Fruit fly (Drosophila melanogaster) whole organism, embryonic: ENCODE results near the gene CG17572.

Source experiments
- ATbp ChIP-seq: fragments of 200-800 bp; sonication (Bioruptor generic); optimal IDR thresholded peaks from 2 replicates; lab custom pipeline; 2017; ENCODE audit warnings: missing biosample characterization, mild to moderate bottlenecking, missing genetic modification characterization, missing genetic modification reagents
- Asciz ChIP-seq: fragments of 200-800 bp; sonication (Bioruptor generic); optimal IDR thresholded peaks from 2 replicates; lab custom pipeline; 2017; ENCODE audit warnings: missing biosample characterization, mild to moderate bottlenecking, missing genetic modification characterization, missing genetic modification reagents
- Bdp1 ChIP-seq: fragments of 200-800 bp; sonication (Bioruptor generic); optimal IDR thresholded peaks from 3 replicates; lab custom pipeline; 2016; ENCODE audit warnings: missing biosample characterization, missing genetic modification characterization
- CG11560 ChIP-seq: fragments of 200-800 bp; sonication (Bioruptor generic); IDR thresholded peaks from 3 replicates; pipeline ENCODE4 v1.3.6; 2022; ENCODE audit warnings: missing biosample characterization, missing genetic modification characterization
- CG15601 ChIP-seq: fragments of 200-800 bp; sonication (Bioruptor generic); optimal IDR thresholded peaks from 3 replicates; lab custom pipeline; 2019; ENCODE audit warnings: missing biosample characterization, mild to moderate bottlenecking, missing genetic modification characterization, moderate library complexity
- CG17361 ChIP-seq: fragments of 200-800 bp; sonication (Bioruptor generic); IDR thresholded peaks from 3 replicates; pipeline ENCODE4 v1.3.6; 2022; ENCODE audit warnings: missing biosample characterization, missing genetic modification characterization
- CG1832 ChIP-seq: fragments of 200-800 bp; sonication (Bioruptor generic); optimal IDR thresholded peaks from 2 replicates; lab custom pipeline; 2017; ENCODE audit warnings: missing biosample characterization, mild to moderate bottlenecking, missing genetic modification characterization, inconsistent platforms
- CG2712 ChIP-seq: fragments of 200-800 bp; optimal IDR thresholded peaks from 3 replicates; lab custom pipeline; 2019; ENCODE audit warnings: missing biosample characterization, mild to moderate bottlenecking, missing genetic modification characterization, moderate library complexity
- CG30020 ChIP-seq: fragments of 200-800 bp; optimal IDR thresholded peaks from 2 replicates; lab custom pipeline; 2019; ENCODE audit warnings: missing biosample characterization, mild to moderate bottlenecking, missing genetic modification characterization, moderate library complexity
- CG31441 ChIP-seq: fragments of 200-800 bp; sonication (Bioruptor generic); IDR thresholded peaks from 2 replicates; pipeline ENCODE4 v1.3.6; 2022; ENCODE audit warnings: missing biosample characterization, missing genetic modification characterization
- CG4282 ChIP-seq: fragments of 200-800 bp; sonication (Bioruptor generic); optimal IDR thresholded peaks from 2 replicates; lab custom pipeline; 2016; ENCODE audit warnings: missing biosample characterization, missing genetic modification characterization
- CG4328 ChIP-seq: fragments of 200-800 bp; sonication (Bioruptor generic); optimal IDR thresholded peaks from 3 replicates; lab custom pipeline; 2017; ENCODE audit warnings: missing biosample characterization, missing genetic modification reagents, missing genetic modification characterization
- CG4854 ChIP-seq: fragments of 200-800 bp; sonication (Bioruptor generic); optimal IDR thresholded peaks from 2 replicates; lab custom pipeline; 2016; ENCODE audit warnings: missing biosample characterization, missing genetic modification characterization, inconsistent platforms
- CG5245 ChIP-seq: fragments of 200-800 bp; sonication (Bioruptor generic); optimal IDR thresholded peaks from 3 replicates; lab custom pipeline; 2016; ENCODE audit warnings: missing biosample characterization, missing genetic modification characterization
- CG7372 ChIP-seq: fragments of 200-800 bp; sonication (Bioruptor generic); IDR thresholded peaks from 2 replicates; pipeline ENCODE4 v1.3.6; 2022; ENCODE audit warnings: missing biosample characterization, missing genetic modification characterization
- CG7987 ChIP-seq: fragments of 200-800 bp; sonication (Bioruptor generic); optimal IDR thresholded peaks from 2 replicates; lab custom pipeline; 2018; ENCODE audit warnings: missing biosample characterization, mild to moderate bottlenecking, missing genetic modification characterization, moderate library complexity
- D19A ChIP-seq: fragments of 200-800 bp; optimal IDR thresholded peaks from 3 replicates; lab custom pipeline; 2019; ENCODE audit warnings: missing biosample characterization, mild to moderate bottlenecking, missing genetic modification characterization, moderate library complexity
- Doc3 ChIP-seq: fragments of 200-800 bp; sonication (Bioruptor generic); IDR thresholded peaks from 3 replicates; pipeline ENCODE4 v1.3.6; 2022; ENCODE audit warnings: missing biosample characterization, missing genetic modification characterization; ENCODE audit not compliant: partially characterized antibody
- MBD-R2 ChIP-seq: fragments of 200-800 bp; sonication (Bioruptor generic); IDR thresholded peaks from 2 replicates; pipeline ENCODE4 v1.3.6; 2022; ENCODE audit warnings: missing biosample characterization, missing genetic modification characterization
- Mes4 ChIP-seq: fragments of 200-800 bp; sonication (Bioruptor generic); optimal IDR thresholded peaks from 2 replicates; lab custom pipeline; 2016; ENCODE audit warnings: missing biosample characterization, missing genetic modification characterization
- Nf-YB ChIP-seq: fragments of 200-800 bp; sonication (Bioruptor generic); optimal IDR thresholded peaks from 3 replicates; lab custom pipeline; 2019; ENCODE audit warnings: missing biosample characterization, mild to moderate bottlenecking, missing genetic modification characterization, moderate library complexity
- NfI ChIP-seq: fragments of 200-800 bp; sonication (Bioruptor generic); optimal IDR thresholded peaks from 3 replicates; lab custom pipeline; 2018; ENCODE audit warnings: missing biosample characterization, mild to moderate bottlenecking, missing genetic modification characterization, moderate library complexity
- Oli ChIP-seq: fragments of 200-800 bp; sonication (Bioruptor generic); optimal IDR thresholded peaks from 2 replicates; lab custom pipeline; 2018; ENCODE audit warnings: missing biosample characterization, mild to moderate bottlenecking, missing genetic modification characterization, moderate library complexity
- Rfx ChIP-seq: fragments of 200-800 bp; sonication (Bioruptor generic); IDR thresholded peaks from 2 replicates; pipeline ENCODE4 v1.3.6; 2022; ENCODE audit warnings: missing biosample characterization, missing genetic modification characterization
- Scr ChIP-seq: fragments of 200-800 bp; sonication (Bioruptor generic); IDR thresholded peaks from 2 replicates; pipeline ENCODE4 v1.3.6; 2022; ENCODE audit warnings: missing biosample characterization, missing genetic modification characterization; ENCODE audit not compliant: partially characterized antibody
- Sry-β ChIP-seq: fragments of 200-800 bp; sonication (Bioruptor generic); optimal IDR thresholded peaks from 2 replicates; lab custom pipeline; 2018; ENCODE audit warnings: missing biosample characterization, mild to moderate bottlenecking, missing genetic modification characterization, moderate library complexity
- ac ChIP-seq: fragments of 200-800 bp; sonication (Bioruptor generic); optimal IDR thresholded peaks from 3 replicates; lab custom pipeline; 2017; ENCODE audit warnings: missing biosample characterization, mild to moderate bottlenecking, missing genetic modification characterization
- al ChIP-seq: fragments of 200-800 bp; sonication (Bioruptor generic); IDR thresholded peaks from 2 replicates; pipeline ENCODE4 v1.3.6; 2022; ENCODE audit warnings: missing biosample characterization, missing genetic modification characterization
- ap ChIP-seq: fragments of 200-800 bp; sonication (Bioruptor generic); IDR thresholded peaks from 2 replicates; pipeline ENCODE4 v1.3.6; 2022; ENCODE audit warnings: missing biosample characterization, missing genetic modification characterization
- ase ChIP-seq: fragments of 200-800 bp; sonication (Bioruptor generic); IDR thresholded peaks from 3 replicates; pipeline ENCODE4 v1.3.6; 2022; ENCODE audit warnings: missing biosample characterization, missing genetic modification characterization
- bab2 ChIP-seq: fragments of 200-800 bp; sonication (Bioruptor generic); optimal IDR thresholded peaks from 2 replicates; lab custom pipeline; 2016; ENCODE audit warnings: missing biosample characterization, missing genetic modification characterization
- btn ChIP-seq: fragments of 200-800 bp; sonication (Bioruptor generic); optimal IDR thresholded peaks from 2 replicates; lab custom pipeline; 2016; ENCODE audit warnings: missing biosample characterization, missing genetic modification characterization
- cg ChIP-seq: fragments of 200-800 bp; sonication (Bioruptor generic); optimal IDR thresholded peaks from 3 replicates; lab custom pipeline; 2019; ENCODE audit warnings: missing biosample characterization, mild to moderate bottlenecking, missing genetic modification characterization, moderate library complexity
- corto ChIP-seq: fragments of 200-800 bp; sonication (Bioruptor generic); optimal IDR thresholded peaks from 2 replicates; lab custom pipeline; 2016; ENCODE audit warnings: missing biosample characterization, mild to moderate bottlenecking, missing genetic modification characterization, moderate library complexity
- disco-r ChIP-seq: fragments of 200-800 bp; sonication (Bioruptor generic); optimal IDR thresholded peaks from 2 replicates; lab custom pipeline; 2016; ENCODE audit warnings: missing biosample characterization, missing genetic modification characterization
- en ChIP-seq: fragments of 200-800 bp; sonication (Bioruptor generic); optimal IDR thresholded peaks from 2 replicates; lab custom pipeline; 2016; ENCODE audit warnings: missing biosample characterization, missing genetic modification characterization
- ewg ChIP-seq: fragments of 200-800 bp; sonication (Bioruptor generic); optimal IDR thresholded peaks from 3 replicates; lab custom pipeline; 2017; ENCODE audit warnings: mild to moderate bottlenecking, missing biosample characterization, missing genetic modification reagents, missing genetic modification characterization
- ftz-f1 ChIP-seq: fragments of 200-800 bp; sonication (Bioruptor generic); optimal IDR thresholded peaks from 2 replicates; lab custom pipeline; 2016; ENCODE audit warnings: missing biosample characterization, missing genetic modification characterization
- h ChIP-seq: fragments of >200 bp; optimal IDR thresholded peaks from 2 replicates; lab custom pipeline; 2017
- ind ChIP-seq: fragments of 200-800 bp; sonication (Bioruptor generic); optimal IDR thresholded peaks from 3 replicates; lab custom pipeline; 2016; ENCODE audit warnings: missing biosample characterization, missing genetic modification characterization
- mam ChIP-seq: fragments of 200-800 bp; sonication (Bioruptor generic); optimal IDR thresholded peaks from 3 replicates; lab custom pipeline; 2016; ENCODE audit warnings: missing biosample characterization, missing genetic modification characterization
- nerfin-2 ChIP-seq: fragments of 200-800 bp; sonication (Bioruptor generic); IDR thresholded peaks from 2 replicates; pipeline ENCODE4 v1.3.6; 2022; ENCODE audit warnings: missing biosample characterization, missing genetic modification characterization; ENCODE audit not compliant: partially characterized antibody
- nmo ChIP-seq: fragments of 200-800 bp; sonication (Bioruptor generic); optimal IDR thresholded peaks from 2 replicates; lab custom pipeline; 2018; ENCODE audit warnings: missing biosample characterization, mild to moderate bottlenecking, missing genetic modification characterization, moderate library complexity
- scrt ChIP-seq: fragments of 200-800 bp; sonication (Bioruptor generic); optimal IDR thresholded peaks from 2 replicates; lab custom pipeline; 2018; ENCODE audit warnings: missing biosample characterization, mild to moderate bottlenecking, missing genetic modification characterization, moderate library complexity
- slou ChIP-seq: fragments of 200-800 bp; sonication (Bioruptor generic); optimal IDR thresholded peaks from 3 replicates; lab custom pipeline; 2016; ENCODE audit warnings: missing biosample characterization, missing genetic modification characterization
- sob ChIP-seq: fragments of 200-800 bp; sonication (Bioruptor generic); IDR thresholded peaks from 2 replicates; pipeline ENCODE4 v1.3.6; 2022; ENCODE audit warnings: missing biosample characterization, missing genetic modification characterization
- twi ChIP-seq: fragments of 200-800 bp; optimal IDR thresholded peaks from 2 replicates; lab custom pipeline; 2019; ENCODE audit warnings: missing biosample characterization, mild to moderate bottlenecking, missing genetic modification characterization, moderate library complexity
- vfl ChIP-seq: fragments of 200-800 bp; sonication (Bioruptor generic); optimal IDR thresholded peaks from 2 replicates; lab custom pipeline; 2016; ENCODE audit warnings: missing biosample characterization, missing genetic modification characterization
- vnd ChIP-seq: fragments of 200-800 bp; sonication (Bioruptor generic); IDR thresholded peaks from 3 replicates; pipeline ENCODE4 v1.3.6; 2022; ENCODE audit warnings: missing biosample characterization, missing genetic modification characterization; ENCODE audit not compliant: partially characterized antibody
- zen2 ChIP-seq: fragments of 200-800 bp; sonication (Bioruptor generic); IDR thresholded peaks from 3 replicates; pipeline ENCODE4 v1.3.6; 2022; ENCODE audit warnings: missing biosample characterization, missing genetic modification characterization; ENCODE audit not compliant: partially characterized antibody

Gene CG17572

DNA sequence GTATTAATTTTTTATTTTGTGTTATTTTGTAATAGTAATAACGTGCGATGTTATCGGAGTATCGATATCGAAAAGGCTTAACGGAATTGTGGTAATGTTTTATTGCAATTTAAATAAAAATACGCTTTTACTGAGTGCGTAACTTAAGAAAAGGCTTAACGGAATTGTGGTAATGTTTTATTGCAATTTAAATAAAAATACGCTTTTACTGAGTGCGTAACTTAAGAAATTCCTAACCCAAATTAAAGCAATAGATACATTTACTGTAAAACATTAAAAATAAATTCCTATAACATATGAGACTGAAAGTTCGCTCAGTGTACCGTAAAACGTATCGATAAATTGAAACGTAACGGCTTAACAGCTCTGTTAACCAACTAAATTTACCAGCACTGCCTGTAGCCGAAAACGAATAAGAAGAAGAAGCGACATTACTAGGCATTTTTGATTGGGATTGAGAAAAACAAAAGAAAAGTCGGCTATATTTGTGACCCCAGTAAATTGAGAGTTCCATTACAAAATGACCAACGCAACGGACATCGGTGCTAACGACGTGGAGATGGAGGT, 22.3 kb downstream of the CG17572 start, which contains the start of gene Rpn3:
Gene Rpn3 (plus strand): TSS at position 257 of the 567 bp plus-strand sequence.
- TF ChIP-seq vfl (GFP tag; lab: Kevin White, UChicago) = peak; percentile 84
- peak; percentile 38 for TF ChIP-seq CG4282 (GFP tag; lab: Kevin White, UChicago)
- peak; percentile 42; the same call in 1 of the 3 replicates for TF ChIP-seq zen2 (GFP tag; lab: Robert Waterston, UW)
- TF ChIP-seq Rfx = peak; percentile 86
- 0 out of 3 replicates have a peak, but pooled peaks have one; percentile 34 for TF ChIP-seq CG11560 (tag; lab: Robert Waterston, UW)
- TF ChIP-seq ac (GFP tag; lab: Kevin White, UChicago) = no peak
- TF ChIP-seq Nf-YB (GFP tag; lab: Kevin White, UChicago) = peak; percentile 62
- no peak for TF ChIP-seq Asciz (GFP tag; lab: Kevin White, UChicago)
- peak; percentile 53; the same call in 1 of the 2 replicates for TF ChIP-seq CG7372 (GFP tag; lab: Robert Waterston, UW)
- TF ChIP-seq CG7987 (GFP tag; lab: Kevin White, UChicago) = peak; percentile 15
- TF ChIP-seq NfI (GFP tag; lab: Kevin White, UChicago) = peak; percentile 79
- peak; percentile 56 for TF ChIP-seq en (GFP tag; lab: Kevin White, UChicago)
- TF ChIP-seq CG1832 (GFP tag; lab: Kevin White, UChicago) = no peak
- TF ChIP-seq corto (GFP tag; lab: Kevin White, UChicago) = no peak
- peak; percentile 78 for TF ChIP-seq Mes4 (GFP tag; lab: Kevin White, UChicago)
- peak; percentile 72 for TF ChIP-seq vnd
- TF ChIP-seq bab2 (GFP tag; lab: Kevin White, UChicago) = peak; percentile 91
- TF ChIP-seq Scr (GFP tag; lab: Robert Waterston, UW) = peak; percentile 75
- TF ChIP-seq CG2712 (tag; lab: Kevin White, UChicago) = peak; percentile 89
- peak; percentile 83 for TF ChIP-seq CG17361 (GFP tag; lab: Robert Waterston, UW)
- peak; percentile 70 for TF ChIP-seq D19A
- peak; percentile 88 for TF ChIP-seq CG31441 (GFP tag; lab: Robert Waterston, UW)
- peak; percentile 84 for TF ChIP-seq ind (GFP tag; lab: Kevin White, UChicago)
- TF ChIP-seq cg (GFP tag; lab: Kevin White, UChicago) = no peak
- no peak for TF ChIP-seq ftz-f1 (GFP tag; lab: Kevin White, UChicago)
- TF ChIP-seq sob (GFP tag; lab: Robert Waterston, UW) = peak; percentile 86
- peak; percentile 63 for TF ChIP-seq scrt (GFP tag; lab: Kevin White, UChicago)
- peak; percentile 83 for TF ChIP-seq mam
- peak; percentile 59 for TF ChIP-seq ewg (GFP tag; lab: Kevin White, UChicago)
- peak; percentile 51 for TF ChIP-seq CG15601 (tag; lab: Kevin White, UChicago)
- TF ChIP-seq twi (tag; lab: Kevin White, UChicago) = peak; percentile 50
- peak; percentile 67 for TF ChIP-seq Bdp1
- no peak for TF ChIP-seq ATbp (GFP tag; lab: Kevin White, UChicago)
- peak; percentile 86 for TF ChIP-seq ase (GFP tag; lab: Robert Waterston, UW)
- TF ChIP-seq CG5245 (GFP tag; lab: Kevin White, UChicago) = peak; percentile 62
- TF ChIP-seq disco-r (GFP tag; lab: Kevin White, UChicago) = peak; percentile 60
- peak; percentile 29 for TF ChIP-seq btn (GFP tag; lab: Kevin White, UChicago)
- TF ChIP-seq CG30020 (tag; lab: Kevin White, UChicago) = peak; percentile 55
- peak; percentile 73 for TF ChIP-seq MBD-R2 (GFP tag; lab: Robert Waterston, UW)
- TF ChIP-seq al (GFP tag; lab: Robert Waterston, UW) = peak; percentile 76
- TF ChIP-seq slou (GFP tag; lab: Kevin White, UChicago) = peak; percentile 68
- TF ChIP-seq nmo (GFP tag; lab: Kevin White, UChicago) = peak; percentile 87
- TF ChIP-seq ap (GFP tag; lab: Robert Waterston, UW) = peak; percentile 80
- TF ChIP-seq CG4854 (GFP tag; lab: Kevin White, UChicago) = peak; percentile 65
- TF ChIP-seq nerfin-2 (GFP tag; lab: Robert Waterston, UW) = peak; percentile 75
- peak; percentile 29 for TF ChIP-seq Sry-β (GFP tag; lab: Kevin White, UChicago)
- peak; percentile 82 for TF ChIP-seq Oli (tag; lab: Kevin White, UChicago)
- TF ChIP-seq Doc3 = peak; percentile 47; the same call in 1 of the 3 replicates
- peak; percentile 36 for TF ChIP-seq CG4328 (GFP tag; lab: Kevin White, UChicago)
- no peak for TF ChIP-seq h (lab: Kevin White, UChicago)
